Fruit fly (Drosophila melanogaster) whole organism, embryonic: ENCODE data around the gene CG5731.

Experiments
- Atf6 ChIP-seq: fragments of 200-800 bp; sonication (Bioruptor generic); IDR thresholded peaks from 2 replicates; pipeline ENCODE4 v1.3.6; 2022; ENCODE audit warnings: missing biosample characterization, missing genetic modification characterization
- Bdp1 ChIP-seq: fragments of 200-800 bp; sonication (Bioruptor generic); optimal IDR thresholded peaks from 3 replicates; lab custom pipeline; 2016; ENCODE audit warnings: missing biosample characterization, missing genetic modification characterization
- CG10274 ChIP-seq: fragments of 200-800 bp; sonication (Bioruptor generic); optimal IDR thresholded peaks from 3 replicates; lab custom pipeline; 2017; ENCODE audit warnings: missing biosample characterization, mild to moderate bottlenecking, missing genetic modification characterization
- CG1647 ChIP-seq: fragments of 200-800 bp; sonication (Bioruptor generic); optimal IDR thresholded peaks from 3 replicates; lab custom pipeline; 2016; ENCODE audit warnings: missing biosample characterization, missing genetic modification characterization
- CG16813 ChIP-seq: fragments of 200-800 bp; sonication (Bioruptor generic); IDR thresholded peaks from 3 replicates; pipeline ENCODE4 v1.3.6; 2022; ENCODE audit warnings: missing biosample characterization, missing genetic modification characterization; ENCODE audit not compliant: partially characterized antibody
- CG17385 ChIP-seq: fragments of 200-800 bp; sonication (Bioruptor generic); optimal IDR thresholded peaks from 3 replicates; lab custom pipeline; 2018; ENCODE audit warnings: missing biosample characterization, mild to moderate bottlenecking, missing genetic modification characterization
- CG2889 ChIP-seq: fragments of 200-800 bp; sonication (Bioruptor generic); IDR thresholded peaks from 3 replicates; pipeline ENCODE4 v1.3.6; 2022; ENCODE audit warnings: missing biosample characterization, missing genetic modification characterization
- CG3163 ChIP-seq: fragments of 200-800 bp; sonication (Bioruptor generic); optimal IDR thresholded peaks from 3 replicates; lab custom pipeline; 2016; ENCODE audit warnings: missing biosample characterization, missing genetic modification characterization
- CG3281 ChIP-seq: fragments of 200-800 bp; sonication (Bioruptor generic); optimal IDR thresholded peaks from 3 replicates; lab custom pipeline; 2017; ENCODE audit warnings: missing biosample characterization, mild to moderate bottlenecking, missing genetic modification characterization
- CG33213 ChIP-seq: fragments of 200-800 bp; sonication (Bioruptor generic); optimal IDR thresholded peaks from 3 replicates; lab custom pipeline; 2016; ENCODE audit warnings: missing biosample characterization, missing genetic modification characterization
- CG34224 ChIP-seq: fragments of 200-800 bp; sonication (Bioruptor generic); IDR thresholded peaks from 3 replicates; pipeline ENCODE4 v1.3.6; 2022; ENCODE audit warnings: missing biosample characterization, missing genetic modification characterization; ENCODE audit not compliant: partially characterized antibody
- CG5245 ChIP-seq: fragments of 200-800 bp; sonication (Bioruptor generic); optimal IDR thresholded peaks from 3 replicates; lab custom pipeline; 2016; ENCODE audit warnings: missing biosample characterization, missing genetic modification characterization
- CG7357 ChIP-seq: fragments of 200-800 bp; sonication (Bioruptor generic); IDR thresholded peaks from 3 replicates; pipeline ENCODE4 v1.3.6; 2022; ENCODE audit warnings: missing biosample characterization, missing genetic modification characterization
- CG8359 ChIP-seq: fragments of 200-800 bp; sonication (Bioruptor generic); optimal IDR thresholded peaks from 2 replicates; lab custom pipeline; 2017; ENCODE audit warnings: missing biosample characterization, mild to moderate bottlenecking, missing genetic modification characterization, borderline replicate concordance
- Dad ChIP-seq: fragments of 200-800 bp; sonication (Bioruptor generic); optimal IDR thresholded peaks from 3 replicates; lab custom pipeline; 2016; ENCODE audit warnings: missing biosample characterization, missing genetic modification characterization
- Deaf1 ChIP-seq: fragments of 200-800 bp; optimal IDR thresholded peaks from 3 replicates; lab custom pipeline; 2019; ENCODE audit warnings: missing biosample characterization, mild to moderate bottlenecking, missing genetic modification characterization, moderate library complexity
- E2f1 ChIP-seq: fragments of 200-800 bp; sonication (Bioruptor generic); IDR thresholded peaks from 2 replicates; pipeline ENCODE4 v1.3.6; 2022; ENCODE audit warnings: missing biosample characterization, missing genetic modification characterization
- Eip74EF ChIP-seq, 2 experiments: fragments of 200-800 bp in 1 of 2; fragments of >200 bp in 1 of 2; sonication (Bioruptor generic) in 1 of 2; optimal IDR thresholded peaks; 2 replicates each; lab custom pipeline; 2017 to 2019; ENCODE audit warnings: missing biosample characterization in 2 of 2, missing genetic modification characterization in 2 of 2, mild to moderate bottlenecking in 1 of 2, moderate library complexity in 1 of 2
- Ets65A ChIP-seq: fragments of 200-800 bp; sonication (Bioruptor generic); peaks from one replicate; lab custom pipeline; 2016; ENCODE audit warnings: missing biosample characterization, missing genetic modification characterization
- Ets97D ChIP-seq: fragments of 200-800 bp; sonication (Bioruptor generic); optimal IDR thresholded peaks from 3 replicates; lab custom pipeline; 2016; ENCODE audit warnings: missing biosample characterization, missing genetic modification characterization
- Hr39 ChIP-seq: fragments of >200 bp; optimal IDR thresholded peaks from 2 replicates; lab custom pipeline; 2017
- Kr ChIP-seq: fragments of 200-800 bp; sonication (Bioruptor generic); optimal IDR thresholded peaks from 2 replicates; lab custom pipeline; 2017; ENCODE audit warnings: missing biosample characterization, mild to moderate bottlenecking, missing genetic modification characterization
- Mad ChIP-seq: fragments of 200-800 bp; sonication (Bioruptor generic); optimal IDR thresholded peaks from 2 replicates; lab custom pipeline; 2016; ENCODE audit warnings: missing biosample characterization, missing genetic modification characterization
- Nf-YB ChIP-seq: fragments of 200-800 bp; sonication (Bioruptor generic); optimal IDR thresholded peaks from 3 replicates; lab custom pipeline; 2019; ENCODE audit warnings: missing biosample characterization, mild to moderate bottlenecking, missing genetic modification characterization, moderate library complexity
- Oaz ChIP-seq: fragments of 200-800 bp; sonication (Bioruptor generic); IDR thresholded peaks from 2 replicates; pipeline ENCODE4 v1.3.6; 2022; ENCODE audit warnings: missing biosample characterization, missing genetic modification characterization
- Oli ChIP-seq: fragments of 200-800 bp; sonication (Bioruptor generic); optimal IDR thresholded peaks from 2 replicates; lab custom pipeline; 2018; ENCODE audit warnings: missing biosample characterization, mild to moderate bottlenecking, missing genetic modification characterization, moderate library complexity
- Ssrp ChIP-seq: fragments of 200-800 bp; sonication (Bioruptor generic); optimal IDR thresholded peaks from 2 replicates; lab custom pipeline; 2018; ENCODE audit warnings: missing biosample characterization, mild to moderate bottlenecking, missing genetic modification characterization, moderate library complexity
- Trl ChIP-seq, 3 experiments: fragments of >200 bp in 2 of 3; fragments of 200-800 bp in 1 of 3; sonication (Bioruptor generic) in 1 of 3; optimal IDR thresholded peaks; 2 replicates in 1 of 3; 3 replicates in 2 of 3; lab custom pipeline; 2016 to 2017; ENCODE audit warnings: missing biosample characterization in 1 of 3, missing genetic modification characterization in 1 of 3
- Usf ChIP-seq: fragments of 200-800 bp; sonication (Bioruptor generic); optimal IDR thresholded peaks from 2 replicates; lab custom pipeline; 2017; ENCODE audit warnings: missing genotype, missing biosample characterization, missing genetic modification characterization
- Xrp1 ChIP-seq: fragments of 200-800 bp; sonication (Bioruptor generic); IDR thresholded peaks from 2 replicates; pipeline ENCODE4 v1.3.6; 2022; ENCODE audit warnings: missing biosample characterization, missing genetic modification characterization
- bigmax ChIP-seq: fragments of 200-800 bp; sonication (Bioruptor generic); optimal IDR thresholded peaks from 2 replicates; lab custom pipeline; 2018; ENCODE audit warnings: missing biosample characterization, mild to moderate bottlenecking, missing genetic modification characterization
- bsh ChIP-seq, 2 experiments: fragments of 200-800 bp; sonication (Bioruptor generic); optimal IDR thresholded peaks; 2 replicates each; lab custom pipeline; 2017 to 2018; ENCODE audit warnings: mild to moderate bottlenecking in 2 of 2, missing biosample characterization in 2 of 2, missing genetic modification characterization in 2 of 2, moderate library complexity in 1 of 2
- eyg ChIP-seq: fragments of 200-800 bp; sonication (Bioruptor generic); optimal IDR thresholded peaks from 3 replicates; lab custom pipeline; 2016; ENCODE audit warnings: missing biosample characterization, missing genetic modification characterization
- fd3F ChIP-seq: fragments of 200-800 bp; sonication (Bioruptor generic); optimal IDR thresholded peaks from 2 replicates; lab custom pipeline; 2018; ENCODE audit warnings: missing biosample characterization, mild to moderate bottlenecking, missing genetic modification characterization, moderate library complexity
- gsb ChIP-seq: fragments of 200-800 bp; sonication (Bioruptor generic); IDR thresholded peaks from 2 replicates; pipeline ENCODE4 v1.3.6; 2022; ENCODE audit warnings: missing biosample characterization, missing genetic modification characterization
- gt ChIP-seq: fragments of 200-800 bp; sonication (Bioruptor generic); IDR thresholded peaks from 2 replicates; pipeline ENCODE4 v1.3.6; 2022; ENCODE audit warnings: missing biosample characterization, missing genetic modification characterization
- hkb ChIP-seq, 2 experiments: fragments of 200-800 bp in 1 of 2; fragments of >200 bp in 1 of 2; sonication (Bioruptor generic) in 1 of 2; IDR thresholded peaks in 1 of 2; optimal IDR thresholded peaks in 1 of 2; 2 replicates each; pipeline versions ENCODE4 v1.3.6 to Lab custom; 2017 to 2022; ENCODE audit warnings: missing biosample characterization in 1 of 2, missing genetic modification characterization in 1 of 2
- oc ChIP-seq: fragments of 200-800 bp; sonication (Bioruptor generic); optimal IDR thresholded peaks from 2 replicates; lab custom pipeline; 2018; ENCODE audit warnings: missing biosample characterization, mild to moderate bottlenecking, missing genetic modification characterization, moderate library complexity
- pan ChIP-seq, 4 experiments: fragments of >200 bp in 3 of 4; fragments of 200-800 bp in 1 of 4; sonication (Bioruptor generic) in 1 of 4; optimal IDR thresholded peaks in 3 of 4; IDR thresholded peaks in 1 of 4; 2 replicates each; pipeline versions ENCODE4 v1.3.6 to Lab custom; 2017 to 2022; ENCODE audit warnings: missing biosample characterization in 2 of 4, missing genetic modification characterization in 2 of 4, mixed read lengths in 1 of 4
- peb ChIP-seq: fragments of 200-800 bp; sonication (Bioruptor generic); IDR thresholded peaks from 2 replicates; pipeline ENCODE4 v1.3.6; 2022; ENCODE audit warnings: missing biosample characterization, missing genetic modification characterization
- ranshi ChIP-seq: fragments of 200-800 bp; sonication (Bioruptor generic); IDR thresholded peaks from 2 replicates; pipeline ENCODE4 v1.3.6; 2022; ENCODE audit warnings: missing biosample characterization, missing genetic modification characterization
- schlank ChIP-seq: fragments of 200-800 bp; sonication (Bioruptor generic); optimal IDR thresholded peaks from 2 replicates; lab custom pipeline; 2018; ENCODE audit warnings: missing biosample characterization, mild to moderate bottlenecking, missing genetic modification characterization
- scrt ChIP-seq: fragments of 200-800 bp; sonication (Bioruptor generic); optimal IDR thresholded peaks from 2 replicates; lab custom pipeline; 2018; ENCODE audit warnings: missing biosample characterization, mild to moderate bottlenecking, missing genetic modification characterization, moderate library complexity
- sima ChIP-seq: fragments of 200-800 bp; sonication (Bioruptor generic); optimal IDR thresholded peaks from 2 replicates; lab custom pipeline; 2016; ENCODE audit warnings: missing biosample characterization, missing genetic modification characterization
- slp2 ChIP-seq: fragments of 200-800 bp; sonication (Bioruptor generic); optimal IDR thresholded peaks from 2 replicates; lab custom pipeline; 2016; ENCODE audit warnings: missing biosample characterization, missing genetic modification characterization
- sna ChIP-seq: fragments of 200-800 bp; sonication (Bioruptor generic); IDR thresholded peaks from 2 replicates; pipeline ENCODE4 v1.3.6; 2022; ENCODE audit warnings: missing biosample characterization, missing genetic modification characterization; ENCODE audit not compliant: partially characterized antibody
- unc-4 ChIP-seq: fragments of 200-800 bp; sonication (Bioruptor generic); IDR thresholded peaks from 2 replicates; pipeline ENCODE4 v1.3.6; 2022; ENCODE audit warnings: missing biosample characterization, missing genetic modification characterization; ENCODE audit not compliant: partially characterized antibody
- unpg ChIP-seq: fragments of 200-800 bp; sonication (Bioruptor generic); optimal IDR thresholded peaks from 3 replicates; lab custom pipeline; 2018; ENCODE audit warnings: missing biosample characterization, mild to moderate bottlenecking, missing genetic modification characterization, moderate library complexity
- zf30C ChIP-seq: fragments of 200-800 bp; sonication (Bioruptor generic); optimal IDR thresholded peaks from 3 replicates; lab custom pipeline; 2018; ENCODE audit warnings: missing biosample characterization, mild to moderate bottlenecking, missing genetic modification characterization

The CG5731 gene

DNA sequence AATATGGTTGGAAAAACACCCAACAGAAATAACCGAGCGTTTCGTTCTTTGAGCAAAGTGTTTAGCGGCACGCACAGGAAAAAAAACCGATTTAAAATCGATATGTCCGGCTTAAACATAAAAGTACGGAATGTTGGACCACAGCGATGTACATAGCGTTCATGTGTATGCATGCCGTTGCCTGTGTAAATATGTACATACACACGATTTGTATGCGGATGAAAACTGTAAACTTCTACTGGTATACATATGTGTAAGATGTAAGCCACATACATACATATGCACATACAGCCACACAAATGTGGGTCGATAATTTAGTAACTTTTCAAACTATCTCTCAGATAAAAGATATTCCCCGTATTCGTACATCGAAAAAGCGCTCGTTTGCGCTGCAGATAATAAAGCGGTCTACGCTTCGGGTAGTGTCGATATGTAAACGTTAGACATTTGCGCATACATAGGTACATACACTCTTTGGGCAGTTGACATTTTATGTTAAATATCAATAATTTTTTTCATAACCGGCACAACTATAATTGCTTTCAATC lies 40.2 kb upstream of the CG5731 start (continued):
- TF ChIP-seq peb (GFP tag; lab: Robert Waterston, UW) = peak; percentile 33; the same call in 1 of the 2 replicates
- peak; percentile 41 for TF ChIP-seq CG33213 (GFP tag; lab: Kevin White, UChicago)
- no peak for TF ChIP-seq CG34224 (GFP tag; lab: Robert Waterston, UW)
- TF ChIP-seq CG8359 = no peak
- no peak for TF ChIP-seq Ets97D (GFP tag; lab: Kevin White, UChicago)
- TF ChIP-seq Eip74EF (GFP tag; optimal IDR thresholded peaks at IDR 0.05; lab: Kevin White, UChicago) = no peak
- no peak for TF ChIP-seq bigmax (GFP tag; lab: Kevin White, UChicago)
- peak; percentile 11 for TF ChIP-seq CG3163 (GFP tag; lab: Kevin White, UChicago)
- TF ChIP-seq CG3281 (GFP tag; lab: Kevin White, UChicago) = peak; percentile 45
- no peak for TF ChIP-seq sima (GFP tag; lab: Kevin White, UChicago)
- no peak for TF ChIP-seq Ssrp (tag; lab: Kevin White, UChicago)
- no peak for TF ChIP-seq CG2889 (GFP tag; lab: Robert Waterston, UW)
- TF ChIP-seq CG1647 = no peak
- TF ChIP-seq Kr (GFP tag; lab: Kevin White, UChicago) = peak; percentile 49
- TF ChIP-seq Deaf1 (tag; lab: Kevin White, UChicago) = peak; percentile 81
- no peak for TF ChIP-seq fd3F (GFP tag; lab: Kevin White, UChicago)
- no peak for TF ChIP-seq Usf (GFP tag; lab: Kevin White, UChicago)
- no peak for TF ChIP-seq Mad (GFP tag; lab: Kevin White, UChicago)
- no peak for TF ChIP-seq unc-4 (GFP tag; lab: Robert Waterston, UW)
- no peak for TF ChIP-seq unpg (GFP tag; lab: Kevin White, UChicago)
- no peak for TF ChIP-seq CG17385
- TF ChIP-seq slp2 (GFP tag; lab: Kevin White, UChicago) = no peak
- TF ChIP-seq CG10274 (GFP tag; lab: Kevin White, UChicago) = no peak
- TF ChIP-seq Ets65A (GFP tag; lab: Kevin White, UChicago) = no peak
- TF ChIP-seq Trl (optimal IDR thresholded peaks at IDR 0.05; lab: Kevin White, UChicago) = no peak
- no peak for TF ChIP-seq Trl (GFP tag; optimal IDR thresholded peaks at IDR 0.05; lab: Kevin White, UChicago)
- TF ChIP-seq E2f1 (GFP tag; lab: Robert Waterston, UW) = no peak
- TF ChIP-seq hkb (optimal IDR thresholded peaks at IDR 0.05; lab: Kevin White, UChicago) = no peak
- peak; percentile 42; the same call in 1 of the 2 replicates for TF ChIP-seq hkb (GFP tag; IDR thresholded peaks at IDR 0.05; lab: Robert Waterston, UW)
- no peak for TF ChIP-seq schlank
- TF ChIP-seq Bdp1 = no peak
- TF ChIP-seq ranshi (GFP tag; lab: Robert Waterston, UW) = no peak; the same call in 1 of the 2 replicates
- TF ChIP-seq gt (GFP tag; lab: Robert Waterston, UW) = no peak
- TF ChIP-seq Oli = no peak
- TF ChIP-seq Xrp1 = peak; percentile 64
- TF ChIP-seq bsh (GFP tag; optimal IDR thresholded peaks at IDR 0.05; lab: Kevin White, UChicago) = no peak
- TF ChIP-seq CG7357 = no peak
- no peak for TF ChIP-seq eyg (GFP tag; lab: Kevin White, UChicago)
- no peak for TF ChIP-seq gsb (GFP tag; lab: Robert Waterston, UW)
- no peak for TF ChIP-seq CG16813 (GFP tag; lab: Robert Waterston, UW)
- no peak; the same call in 1 of the 2 replicates for TF ChIP-seq Atf6
- TF ChIP-seq zf30C = no peak
- TF ChIP-seq sna (GFP tag; lab: Robert Waterston, UW) = no peak
- TF ChIP-seq oc = no peak
- TF ChIP-seq CG5245 (GFP tag; lab: Kevin White, UChicago) = no peak
- no peak for TF ChIP-seq scrt (GFP tag; lab: Kevin White, UChicago)
- TF ChIP-seq Hr39 (lab: Kevin White, UChicago) = no peak
- TF ChIP-seq Dad (GFP tag; lab: Kevin White, UChicago) = no peak
- no peak for TF ChIP-seq pan (optimal IDR thresholded peaks at IDR 0.05; lab: Kevin White, UChicago)
- TF ChIP-seq pan (GFP tag; optimal IDR thresholded peaks at IDR 0.05 in 1 of 2, IDR thresholded peaks at IDR 0.05 in 1 of 2) = no peak
- no peak for TF ChIP-seq Nf-YB (GFP tag; lab: Kevin White, UChicago)
- TF ChIP-seq Oaz (GFP tag; lab: Robert Waterston, UW) = no peak
